Worm (Caenorhabditis elegans) whole organism, young adult: Measurements from ENCODE around the gene sdf-9.

Experiments used
- B0019.2 ChIP-seq: fragments of 200-800 bp; sonication (Bioruptor generic); conservative IDR thresholded peaks from 2 replicates; pipeline ENCODE4 v1.3.6; 2022; ENCODE audit warnings: missing genetic modification reagents, missing genetic modification characterization, missing compliant biosample characterization
- B0336.3 ChIP-seq: fragments of 200-800 bp; sonication (Bioruptor generic); IDR thresholded peaks from 2 replicates; pipeline ENCODE4 v1.3.6; 2022; ENCODE audit warnings: missing genetic modification characterization, missing compliant biosample characterization
- F33H1.4 ChIP-seq: fragments of 200-800 bp; sonication (Bioruptor generic); IDR thresholded peaks from 2 replicates; pipeline ENCODE4 v1.3.6; 2022; ENCODE audit warnings: missing genetic modification reagents, missing genetic modification characterization, missing compliant biosample characterization
- F49E8.2 ChIP-seq: sonication (generic microtip); optimal IDR thresholded peaks from 3 replicates; lab custom pipeline; 2017; ENCODE audit warnings: missing genetic modification characterization, mild to moderate bottlenecking, missing compliant biosample characterization, antibody characterized with exemption, moderate library complexity; ENCODE audit not compliant: insufficient read depth
- F57C9.4 ChIP-seq: sonication (generic microtip); optimal IDR thresholded peaks from 2 replicates; lab custom pipeline; 2017; ENCODE audit warnings: mild to moderate bottlenecking, missing genetic modification characterization, missing compliant biosample characterization
- K11D2.4 ChIP-seq: fragments of 200-800 bp; sonication (Bioruptor generic); IDR thresholded peaks from 2 replicates; pipeline ENCODE4 v1.3.6; 2022; ENCODE audit warnings: missing genetic modification reagents, missing genetic modification characterization, missing compliant biosample characterization
- K12H6.12 ChIP-seq: fragments of 200-800 bp; sonication (Bioruptor generic); optimal IDR thresholded peaks from 2 replicates; lab custom pipeline; 2018; ENCODE audit warnings: mild to moderate bottlenecking, missing genetic modification characterization, missing compliant biosample characterization
- T26A5.8 ChIP-seq: sonication (generic microtip); optimal IDR thresholded peaks from 2 replicates; lab custom pipeline; 2016; ENCODE audit warnings: missing genetic modification characterization, missing compliant biosample characterization
- Y95B8A.8 ChIP-seq: fragments of 200-800 bp; sonication (Bioruptor generic); IDR thresholded peaks from 2 replicates; pipeline ENCODE4 v1.3.6; 2022; ENCODE audit warnings: missing genetic modification reagents, missing genetic modification characterization, missing compliant biosample characterization
- akir-1 ChIP-seq: fragments of 200-800 bp; sonication (Bioruptor generic); optimal IDR thresholded peaks from 2 replicates; lab custom pipeline; 2018; ENCODE audit warnings: mild to moderate bottlenecking, missing genetic modification characterization, moderate library complexity, missing compliant biosample characterization
- atf-7 ChIP-seq: sonication (generic microtip); optimal IDR thresholded peaks from 2 replicates; lab custom pipeline; 2017; ENCODE audit warnings: mild to moderate bottlenecking, missing genetic modification characterization, missing compliant biosample characterization
- attf-3 ChIP-seq: fragments of 200-800 bp; sonication (Bioruptor generic); conservative IDR thresholded peaks from 2 replicates; pipeline ENCODE4 v1.3.6; 2022; ENCODE audit warnings: missing genetic modification reagents, missing genetic modification characterization, missing compliant biosample characterization
- attf-5 ChIP-seq: fragments of 200-800 bp; sonication (Bioruptor generic); optimal IDR thresholded peaks from 2 replicates; lab custom pipeline; 2018; ENCODE audit warnings: mild to moderate bottlenecking, missing genetic modification characterization, missing compliant biosample characterization
- attf-6 ChIP-seq: fragments of 200-800 bp; sonication (Bioruptor generic); IDR thresholded peaks from 2 replicates; pipeline ENCODE4 v1.3.6; 2022; ENCODE audit warnings: missing genetic modification reagents, missing genetic modification characterization, missing compliant biosample characterization
- bed-2 ChIP-seq: fragments of 200-800 bp; sonication (Bioruptor generic); IDR thresholded peaks from 2 replicates; pipeline ENCODE4 v1.3.6; 2022; ENCODE audit warnings: missing genetic modification reagents, missing genetic modification characterization, missing compliant biosample characterization
- ccch-3 ChIP-seq: fragments of 200-800 bp; sonication (Bioruptor generic); optimal IDR thresholded peaks from 2 replicates; lab custom pipeline; 2018; ENCODE audit warnings: mild to moderate bottlenecking, missing genetic modification characterization, missing compliant biosample characterization
- cebp-1 ChIP-seq, 2 experiments: fragments of 200-800 bp in 1 of 2; sonication (Bioruptor generic) in 1 of 2; sonication (generic microtip) in 1 of 2; IDR thresholded peaks in 1 of 2; optimal IDR thresholded peaks in 1 of 2; 2 replicates each; pipeline versions ENCODE4 v1.3.6 to Lab custom; 2017 to 2022; ENCODE audit warnings: missing compliant biosample characterization in 2 of 2, missing genetic modification characterization in 2 of 2, mild to moderate bottlenecking in 1 of 2, missing genetic modification reagents in 1 of 2, moderate library complexity in 1 of 2
- ceh-58 ChIP-seq: fragments of 200-800 bp; sonication (Bioruptor generic); IDR thresholded peaks from 2 replicates; pipeline ENCODE4 v1.3.6; 2022; ENCODE audit warnings: missing genetic modification characterization, missing compliant biosample characterization
- ceh-91 ChIP-seq: fragments of 200-800 bp; sonication (Bioruptor generic); IDR thresholded peaks from 2 replicates; pipeline ENCODE4 v1.3.6; 2022; ENCODE audit warnings: missing genetic modification reagents, missing genetic modification characterization, missing compliant biosample characterization
- dpl-1 ChIP-seq: fragments of 150-350 bp; optimal IDR thresholded peaks from 2 replicates; lab custom pipeline; 2014; ENCODE audit warnings: missing biosample characterization, missing genetic modification reagents, missing genetic modification characterization
- egrh-3 ChIP-seq: fragments of 200-800 bp; sonication (Bioruptor generic); IDR thresholded peaks from 2 replicates; pipeline ENCODE4 v1.3.6; 2022; ENCODE audit warnings: missing genetic modification reagents, missing genetic modification characterization, missing compliant biosample characterization
- ekl-4 ChIP-seq: fragments of 200-800 bp; sonication (Bioruptor generic); IDR thresholded peaks from 2 replicates; pipeline ENCODE4 v1.3.6; 2022; ENCODE audit warnings: missing genetic modification reagents, missing genetic modification characterization, missing compliant biosample characterization
- ets-4 ChIP-seq: fragments of 200-800 bp; sonication (Bioruptor generic); optimal IDR thresholded peaks from 2 replicates; lab custom pipeline; 2018; ENCODE audit warnings: mild to moderate bottlenecking, missing genetic modification characterization, missing compliant biosample characterization
- hmg-1.2 ChIP-seq: fragments of 200-800 bp; sonication (Bioruptor generic); IDR thresholded peaks from 2 replicates; pipeline ENCODE4 v1.3.6; 2022; ENCODE audit warnings: missing genetic modification reagents, missing genetic modification characterization, missing compliant biosample characterization
- hsf-1 ChIP-seq: fragments of 200-800 bp; sonication (Bioruptor generic); IDR thresholded peaks from 2 replicates; pipeline ENCODE4 v1.3.6; 2022; ENCODE audit warnings: missing genetic modification reagents, missing genetic modification characterization, missing compliant biosample characterization
- lin-26 ChIP-seq: fragments of 200-800 bp; sonication (Bioruptor generic); IDR thresholded peaks from 2 replicates; pipeline ENCODE4 v1.3.6; 2022; ENCODE audit warnings: missing genetic modification reagents, missing genetic modification characterization, missing compliant biosample characterization
- lin-35 ChIP-seq, 3 experiments: fragments of 150-350 bp in 2 of 3; sonication (generic microtip) in 1 of 3; optimal IDR thresholded peaks; 2 replicates each; lab custom pipeline; 2014 to 2018; ENCODE audit warnings: missing biosample characterization in 3 of 3, missing genetic modification characterization in 3 of 3, missing genetic modification reagents in 3 of 3
- lin-40 ChIP-seq: sonication (generic microtip); optimal IDR thresholded peaks from 2 replicates; lab custom pipeline; 2016; ENCODE audit warnings: missing genetic modification characterization, mild to moderate bottlenecking, missing compliant biosample characterization, missing genotype, missing genetic modification reagents
- lsy-27 ChIP-seq: sonication (generic microtip); optimal IDR thresholded peaks from 2 replicates; lab custom pipeline; 2017; ENCODE audit warnings: missing genetic modification characterization, mild to moderate bottlenecking, missing compliant biosample characterization, antibody characterized with exemption, missing genotype, borderline replicate concordance; ENCODE audit not compliant: insufficient read depth
- madf-10 ChIP-seq: sonication (generic microtip); optimal IDR thresholded peaks from 2 replicates; lab custom pipeline; 2016; ENCODE audit warnings: mild to moderate bottlenecking, missing genetic modification characterization, missing compliant biosample characterization
- madf-3 ChIP-seq: fragments of 200-800 bp; sonication (Bioruptor generic); IDR thresholded peaks from 2 replicates; pipeline ENCODE4 v1.3.6; 2022; ENCODE audit warnings: missing genetic modification reagents, missing genetic modification characterization, missing compliant biosample characterization
- madf-6 ChIP-seq: fragments of 200-800 bp; sonication (Bioruptor generic); IDR thresholded peaks from 2 replicates; pipeline ENCODE4 v1.3.6; 2022; ENCODE audit warnings: missing genetic modification reagents, missing genetic modification characterization, missing compliant biosample characterization
- mcd-1 ChIP-seq: fragments of 200-800 bp; sonication (Bioruptor generic); IDR thresholded peaks from 2 replicates; pipeline ENCODE4 v1.3.6; 2022; ENCODE audit warnings: missing genetic modification reagents, missing genetic modification characterization, missing compliant biosample characterization
- nfyb-1 ChIP-seq: fragments of 200-800 bp; sonication (Bioruptor generic); IDR thresholded peaks from 2 replicates; pipeline ENCODE4 v1.3.6; 2022; ENCODE audit warnings: missing genetic modification reagents, missing genetic modification characterization, missing compliant biosample characterization
- nhr-80 ChIP-seq: sonication (generic microtip); optimal IDR thresholded peaks from 2 replicates; lab custom pipeline; 2016; ENCODE audit warnings: missing genetic modification characterization, missing compliant biosample characterization
- pha-4 ChIP-seq: fragments of 150-350 bp; sonication (generic microtip); optimal IDR thresholded peaks from 2 replicates; lab custom pipeline; 2014; ENCODE audit warnings: missing biosample characterization, missing genetic modification reagents, missing genetic modification characterization
- snpc-1.1 ChIP-seq: sonication (generic microtip); optimal IDR thresholded peaks from 2 replicates; lab custom pipeline; 2017; ENCODE audit warnings: missing genetic modification characterization, mild to moderate bottlenecking, missing compliant biosample characterization, antibody characterized with exemption, moderate library complexity, missing genotype, missing genetic modification reagents; ENCODE audit not compliant: insufficient read depth
- snpc-4 ChIP-seq, 5 experiments: fragments of 150-350 bp in 1 of 5; sonication (generic microtip) in 4 of 5; optimal IDR thresholded peaks; 2 replicates each; lab custom pipeline; 2014 to 2018; ENCODE audit warnings: missing genetic modification characterization in 5 of 5, missing biosample characterization in 3 of 5, antibody characterized with exemption in 2 of 5, mild to moderate bottlenecking in 2 of 5, missing compliant biosample characterization in 2 of 5, missing genotype in 2 of 5, moderate library complexity in 2 of 5, missing genetic modification reagents in 1 of 5
- xnd-1 ChIP-seq: sonication (generic microtip); optimal IDR thresholded peaks from 2 replicates; lab custom pipeline; 2016; ENCODE audit warnings: missing genotype, missing genetic modification reagents, missing genetic modification characterization, missing compliant biosample characterization
- zfh-2 ChIP-seq: fragments of 200-800 bp; sonication (Bioruptor generic); conservative IDR thresholded peaks from 2 replicates; pipeline ENCODE4 v1.3.6; 2022; ENCODE audit warnings: missing genetic modification reagents, missing genetic modification characterization, missing compliant biosample characterization
- ztf-3 ChIP-seq: fragments of 200-800 bp; sonication (Bioruptor generic); optimal IDR thresholded peaks from 2 replicates; lab custom pipeline; 2018; ENCODE audit warnings: mild to moderate bottlenecking, missing genetic modification characterization, missing compliant biosample characterization

Gene sdf-9

DNA sequence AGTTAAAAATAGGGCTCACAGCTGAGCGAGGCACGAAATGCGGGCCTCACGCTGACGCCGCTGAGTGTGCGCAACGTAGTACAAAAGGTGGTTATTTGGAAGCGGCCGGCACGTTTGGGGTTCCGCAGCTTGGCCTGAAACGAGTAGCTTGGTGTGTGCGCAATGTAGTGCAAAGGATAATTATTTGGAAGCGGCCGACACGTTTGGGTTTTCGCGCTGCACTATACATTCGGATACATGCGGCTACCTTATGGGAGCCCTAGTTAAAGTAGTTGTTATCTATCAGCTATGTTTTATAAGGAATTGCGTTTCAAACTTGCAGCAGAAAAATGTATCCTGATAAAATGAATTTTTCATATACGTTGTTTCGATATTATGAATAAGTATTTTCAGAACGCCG is 8.0 kb upstream of the sdf-9 start, which contains the start of gene Y44A6D.1:
Y44A6D.1 (minus strand) TSS at position 23 of the 400 bp plus-strand sequence.
- no peak for TF ChIP-seq nhr-80 (tag; lab: Kevin White, UChicago)
- TF ChIP-seq lin-40: no peak
- TF ChIP-seq snpc-1.1 (tag; lab: Kevin White, UChicago): peak; percentile 10
- peak; percentile 15; the same call in 1 of the 2 replicates for TF ChIP-seq hmg-1.2 (GFP tag; lab: Robert Waterston, UW)
- TF ChIP-seq zfh-2: 0 out of 2 replicates have a peak, but pooled peaks have one; percentile 27
- no peak for TF ChIP-seq F57C9.4 (tag; lab: Kevin White, UChicago)
- TF ChIP-seq snpc-4 (GFP tag; optimal IDR thresholded peaks at IDR 0.05; lab: Kevin White, UChicago): no peak
- TF ChIP-seq snpc-4 (tag; optimal IDR thresholded peaks at IDR 0.05; lab: Kevin White, UChicago): peak in 2 of 4 experiments; percentile 67 to 75

DNA sequence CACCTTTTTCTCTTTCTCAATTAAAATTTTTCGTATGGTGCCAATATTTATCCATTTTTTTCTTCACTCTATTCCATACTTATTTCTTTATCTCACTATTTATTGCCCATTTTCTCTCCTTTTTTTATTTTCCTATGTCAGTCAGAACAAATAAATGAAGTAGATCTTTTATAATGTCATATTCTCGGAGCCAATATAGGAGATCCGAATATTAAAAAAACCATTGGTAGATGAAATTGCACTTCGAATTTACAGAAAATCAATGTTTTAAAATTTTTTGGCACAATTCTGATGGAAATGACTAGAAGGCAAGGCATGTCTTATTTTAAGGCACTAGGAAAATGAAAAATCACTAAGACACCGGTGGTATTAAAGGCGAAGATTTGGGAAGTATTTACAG is 7.4 kb upstream of the sdf-9 start:
- TF ChIP-seq akir-1 (GFP tag; lab: Kevin White, UChicago) (no peak), ccch-3 (GFP tag; lab: Kevin White, UChicago) (no peak), ceh-91 (GFP tag; lab: Robert Waterston, UW) (no peak), nfyb-1 (GFP tag; lab: Robert Waterston, UW) (0 out of 2 replicates have a peak, but pooled peaks have one; percentile 46), ekl-4 (no peak), K11D2.4 (GFP tag; lab: Robert Waterston, UW) (no peak), zfh-2 (no peak), bed-2 (GFP tag; lab: Robert Waterston, UW) (no peak), lin-35 (GFP tag; optimal IDR thresholded peaks at IDR 0.05; lab: Kevin White, UChicago) (peak in 1 of 3 experiments; percentile 23), mcd-1 (GFP tag; lab: Robert Waterston, UW) (no peak), lsy-27 (tag; lab: Kevin White, UChicago) (no peak), madf-3 (GFP tag; lab: Robert Waterston, UW) (no peak), hsf-1 (GFP tag; lab: Robert Waterston, UW) (no peak), ceh-58 (GFP tag; lab: Robert Waterston, UW) (no peak)

DNA sequence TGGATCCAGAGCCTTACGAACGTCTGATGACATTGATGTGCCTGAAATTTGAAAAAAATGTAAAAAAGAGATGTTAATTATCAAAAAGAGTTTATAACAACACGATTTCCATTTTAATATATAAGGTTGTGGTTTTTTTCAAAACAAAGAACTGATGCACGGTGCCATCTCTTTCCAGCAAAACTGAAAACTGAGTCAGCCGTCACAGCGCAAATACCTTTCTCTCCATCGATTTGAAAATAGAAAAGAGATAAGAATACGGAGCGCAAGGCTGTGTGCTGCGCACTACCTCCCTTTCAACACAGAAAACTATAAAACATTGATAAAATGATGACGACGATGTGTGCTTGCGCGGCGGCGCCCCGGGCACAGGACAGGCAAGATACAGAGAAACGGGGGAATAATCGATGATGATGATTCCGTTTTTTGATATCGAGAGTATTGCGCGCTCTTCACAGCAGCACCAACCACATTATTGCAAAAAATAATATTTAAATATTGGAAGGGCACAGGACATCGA is 5.6 kb upstream of the sdf-9 start, which contains the start of gene Y44A6D.3:
Y44A6D.3 (minus strand) TSS at position 51 of the 520 bp plus-strand sequence.
- TF ChIP-seq nhr-80 (tag; lab: Kevin White, UChicago) (peak; percentile 65), madf-10 (tag; lab: Kevin White, UChicago) (peak; percentile 10), cebp-1 (GFP tag; IDR thresholded peaks at IDR 0.05; lab: Robert Waterston, UW) (no peak), cebp-1 (tag; optimal IDR thresholded peaks at IDR 0.05; lab: Kevin White, UChicago) (peak; percentile 24), madf-6 (GFP tag; lab: Robert Waterston, UW) (no peak), T26A5.8 (tag; lab: Kevin White, UChicago) (no peak), B0336.3 (no peak), atf-7 (tag; lab: Kevin White, UChicago) (peak; percentile 31), attf-5 (peak; percentile 22)

DNA sequence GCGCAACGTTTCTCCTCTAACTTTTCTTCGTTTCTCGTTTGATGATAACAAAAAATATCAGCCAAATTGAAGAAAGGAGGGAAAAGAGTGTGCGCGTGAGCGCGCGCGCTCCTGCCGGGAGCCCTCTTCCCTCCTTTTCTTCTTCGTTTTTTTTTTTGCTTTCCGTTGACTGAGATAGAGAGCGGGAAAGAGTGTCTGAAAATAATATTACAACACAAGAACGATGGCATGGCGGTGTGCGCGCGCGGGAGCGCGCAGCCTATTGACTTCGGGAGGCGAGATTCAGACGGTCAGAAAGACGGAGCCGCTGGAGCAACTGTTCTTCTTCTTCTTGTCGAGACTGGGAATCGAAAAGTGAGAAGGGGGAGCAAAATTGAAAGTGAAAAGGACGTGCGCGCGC is 4.3 kb upstream of the sdf-9 start:
- TF ChIP-seq ztf-3 (no peak), egrh-3 (GFP tag; lab: Robert Waterston, UW) (peak; percentile 41; the same call in 1 of the 2 replicates), F33H1.4 (GFP tag; lab: Robert Waterston, UW) (no peak), attf-3 (no peak), attf-6 (no peak), pha-4 (no peak), nhr-80 (tag; lab: Kevin White, UChicago) (peak; percentile 80), F49E8.2 (tag; lab: Kevin White, UChicago) (no peak), B0019.2 (no peak), lin-26 (GFP tag; lab: Robert Waterston, UW) (no peak), K12H6.12 (tag; lab: Kevin White, UChicago) (peak; percentile 74), ets-4 (no peak), lin-40 (no peak), xnd-1 (tag; lab: Kevin White, UChicago) (no peak), snpc-4 (GFP tag; optimal IDR thresholded peaks at IDR 0.05; lab: Kevin White, UChicago) (no peak), snpc-4 (tag; optimal IDR thresholded peaks at IDR 0.05; lab: Kevin White, UChicago) (peak in 1 of 4 experiments; percentile 11), Y95B8A.8 (GFP tag; lab: Robert Waterston, UW) (no peak), dpl-1 (GFP tag; lab: Kevin White, UChicago) (no peak)
